Fruit fly (Drosophila melanogaster): ENCODE data around the gene hzg.

DNA sequence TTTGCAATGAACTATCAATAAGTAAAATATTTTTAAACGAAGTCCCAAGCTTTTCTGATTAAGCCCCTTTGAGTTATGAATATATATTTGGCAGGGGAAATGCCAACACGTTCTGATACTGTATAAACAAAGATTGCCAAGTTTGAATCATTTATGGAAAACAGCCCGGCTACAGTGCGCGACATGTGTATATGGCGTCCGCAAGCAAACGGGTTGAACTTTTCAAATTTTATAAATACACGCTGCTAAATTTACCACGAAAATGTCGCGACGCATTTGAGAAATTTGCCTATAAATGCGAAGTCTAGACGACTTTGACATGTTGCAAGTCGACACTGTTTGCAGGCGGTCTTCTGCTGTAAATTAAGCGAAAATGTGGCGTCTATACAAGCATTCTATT is 43.5 kb upstream of the hzg start:
- TF ChIP-seq Jra (GFP tag; optimal IDR thresholded peaks at IDR 0.05) (no peak), Dfd (GFP tag; optimal IDR thresholded peaks at IDR 0.05) (no peak), CrebA (GFP tag; optimal IDR thresholded peaks at IDR 0.05; ENCODE audit: borderline replicate concordance) (no peak)

All from whole organism, wandering third instar larva.